Fruit fly (Drosophila melanogaster) whole organism, embryonic: ENCODE results near the gene simj.

ENCODE experiments used
- Ada2b ChIP-seq: fragments of 200-800 bp; sonication (Bioruptor generic); IDR thresholded peaks from 2 replicates; pipeline ENCODE4 v1.3.6; 2022; ENCODE audit warnings: missing biosample characterization, missing genetic modification characterization
- B-H2 ChIP-seq: fragments of 200-800 bp; sonication (Bioruptor generic); optimal IDR thresholded peaks from 2 replicates; lab custom pipeline; 2018; ENCODE audit warnings: missing biosample characterization, mild to moderate bottlenecking, missing genetic modification characterization
- CG10209 ChIP-seq: fragments of 200-800 bp; sonication (Bioruptor generic); optimal IDR thresholded peaks from 3 replicates; lab custom pipeline; 2017; ENCODE audit warnings: missing biosample characterization, mild to moderate bottlenecking, missing genetic modification characterization, missing genetic modification reagents
- CG10274 ChIP-seq: fragments of 200-800 bp; sonication (Bioruptor generic); optimal IDR thresholded peaks from 3 replicates; lab custom pipeline; 2017; ENCODE audit warnings: missing biosample characterization, mild to moderate bottlenecking, missing genetic modification characterization
- CG12219 ChIP-seq: fragments of 200-800 bp; sonication (Bioruptor generic); optimal IDR thresholded peaks from 3 replicates; lab custom pipeline; 2018; ENCODE audit warnings: missing biosample characterization, mild to moderate bottlenecking, missing genetic modification characterization
- CG13775 ChIP-seq: fragments of 200-800 bp; sonication (Bioruptor generic); optimal IDR thresholded peaks from 3 replicates; lab custom pipeline; 2017; ENCODE audit warnings: missing biosample characterization, mild to moderate bottlenecking, missing genetic modification characterization
- CG14667 ChIP-seq: fragments of 200-800 bp; sonication (Bioruptor generic); IDR thresholded peaks from 2 replicates; pipeline ENCODE4 v1.3.6; 2022; ENCODE audit warnings: missing biosample characterization, missing genetic modification characterization
- CG17361 ChIP-seq: fragments of 200-800 bp; sonication (Bioruptor generic); IDR thresholded peaks from 3 replicates; pipeline ENCODE4 v1.3.6; 2022; ENCODE audit warnings: missing biosample characterization, missing genetic modification characterization
- CG17385 ChIP-seq: fragments of 200-800 bp; sonication (Bioruptor generic); optimal IDR thresholded peaks from 3 replicates; lab custom pipeline; 2018; ENCODE audit warnings: missing biosample characterization, mild to moderate bottlenecking, missing genetic modification characterization
- CG17568 ChIP-seq: fragments of 200-800 bp; sonication (Bioruptor generic); optimal IDR thresholded peaks from 2 replicates; lab custom pipeline; 2018; ENCODE audit warnings: missing biosample characterization, mild to moderate bottlenecking, missing genetic modification characterization, moderate library complexity
- CG1792 ChIP-seq: fragments of 200-800 bp; sonication (Bioruptor generic); optimal IDR thresholded peaks from 2 replicates; lab custom pipeline; 2016; ENCODE audit warnings: missing biosample characterization, missing genetic modification characterization
- CG2129 ChIP-seq: fragments of 200-800 bp; sonication (Bioruptor generic); IDR thresholded peaks from 2 replicates; pipeline ENCODE4 v1.3.6; 2022; ENCODE audit warnings: missing biosample characterization, missing genetic modification characterization; ENCODE audit not compliant: partially characterized antibody
- CG2199 ChIP-seq: fragments of 200-800 bp; sonication (Bioruptor generic); IDR thresholded peaks from 3 replicates; pipeline ENCODE4 v1.3.6; 2022; ENCODE audit warnings: missing biosample characterization, missing genetic modification characterization
- CG34224 ChIP-seq: fragments of 200-800 bp; sonication (Bioruptor generic); IDR thresholded peaks from 3 replicates; pipeline ENCODE4 v1.3.6; 2022; ENCODE audit warnings: missing biosample characterization, missing genetic modification characterization; ENCODE audit not compliant: partially characterized antibody
- CG34422 ChIP-seq: fragments of 200-800 bp; sonication (Bioruptor generic); IDR thresholded peaks from 3 replicates; pipeline ENCODE4 v1.3.6; 2022; ENCODE audit warnings: missing biosample characterization, missing genetic modification characterization
- CG3847 ChIP-seq: fragments of 200-800 bp; sonication (Bioruptor generic); IDR thresholded peaks from 2 replicates; pipeline ENCODE4 v1.3.6; 2022; ENCODE audit warnings: missing biosample characterization, missing genetic modification characterization
- CG4424 ChIP-seq: fragments of 200-800 bp; sonication (Bioruptor generic); optimal IDR thresholded peaks from 3 replicates; lab custom pipeline; 2016; ENCODE audit warnings: missing biosample characterization, missing genetic modification characterization
- CG4617 ChIP-seq: fragments of 200-800 bp; sonication (Bioruptor generic); optimal IDR thresholded peaks from 3 replicates; lab custom pipeline; 2016; ENCODE audit warnings: missing biosample characterization, missing genetic modification characterization, borderline replicate concordance
- CG4730 ChIP-seq: fragments of 200-800 bp; sonication (Bioruptor generic); IDR thresholded peaks from 2 replicates; pipeline ENCODE4 v1.3.6; 2022; ENCODE audit warnings: missing biosample characterization, missing genetic modification characterization
- CG4854 ChIP-seq: fragments of 200-800 bp; sonication (Bioruptor generic); optimal IDR thresholded peaks from 2 replicates; lab custom pipeline; 2016; ENCODE audit warnings: missing biosample characterization, missing genetic modification characterization, inconsistent platforms
- CG8281 ChIP-seq: fragments of 200-800 bp; sonication (Bioruptor generic); optimal IDR thresholded peaks from 2 replicates; lab custom pipeline; 2018; ENCODE audit warnings: missing biosample characterization, mild to moderate bottlenecking, missing genetic modification characterization, moderate library complexity
- CG8765 ChIP-seq: fragments of 200-800 bp; sonication (Bioruptor generic); IDR thresholded peaks from 2 replicates; pipeline ENCODE4 v1.3.6; 2022; ENCODE audit warnings: missing biosample characterization, missing genetic modification characterization
- CG9437 ChIP-seq: fragments of 200-800 bp; sonication (Bioruptor generic); optimal IDR thresholded peaks from 2 replicates; lab custom pipeline; 2018; ENCODE audit warnings: missing biosample characterization, mild to moderate bottlenecking, missing genetic modification characterization
- CG9932 ChIP-seq: fragments of 200-800 bp; sonication (Bioruptor generic); IDR thresholded peaks from 2 replicates; pipeline ENCODE4 v1.3.6; 2022; ENCODE audit warnings: missing biosample characterization, missing genetic modification characterization
- Dad ChIP-seq: fragments of 200-800 bp; sonication (Bioruptor generic); optimal IDR thresholded peaks from 3 replicates; lab custom pipeline; 2016; ENCODE audit warnings: missing biosample characterization, missing genetic modification characterization
- HmgZ ChIP-seq: fragments of 200-800 bp; sonication (Bioruptor generic); optimal IDR thresholded peaks from 2 replicates; lab custom pipeline; 2018; ENCODE audit warnings: missing biosample characterization, mild to moderate bottlenecking, missing genetic modification characterization
- Lpt ChIP-seq: fragments of >200 bp; optimal IDR thresholded peaks from 2 replicates; lab custom pipeline; 2018; ENCODE audit warnings: missing biosample characterization, missing genetic modification characterization
- MBD-R2 ChIP-seq: fragments of 200-800 bp; sonication (Bioruptor generic); IDR thresholded peaks from 2 replicates; pipeline ENCODE4 v1.3.6; 2022; ENCODE audit warnings: missing biosample characterization, missing genetic modification characterization
- NC2β ChIP-seq: fragments of 200-800 bp; sonication (Bioruptor generic); optimal IDR thresholded peaks from 2 replicates; lab custom pipeline; 2016; ENCODE audit warnings: missing biosample characterization, missing genetic modification characterization
- Neu2 ChIP-seq: fragments of 200-800 bp; sonication (Bioruptor generic); optimal IDR thresholded peaks from 3 replicates; lab custom pipeline; 2016; ENCODE audit warnings: missing biosample characterization, missing genetic modification characterization, borderline replicate concordance
- Sin3A ChIP-seq: fragments of >200 bp; optimal IDR thresholded peaks from 2 replicates; lab custom pipeline; 2018
- Sox102F ChIP-seq: fragments of 200-800 bp; sonication (Bioruptor generic); optimal IDR thresholded peaks from 2 replicates; lab custom pipeline; 2018; ENCODE audit warnings: missing biosample characterization, mild to moderate bottlenecking, missing genetic modification characterization, moderate library complexity
- Spps ChIP-seq: fragments of 200-800 bp; sonication (Bioruptor generic); optimal IDR thresholded peaks from 2 replicates; lab custom pipeline; 2018; ENCODE audit warnings: missing biosample characterization, mild to moderate bottlenecking, missing genetic modification characterization
- ab ChIP-seq: fragments of 200-800 bp; sonication (Bioruptor generic); optimal IDR thresholded peaks from 2 replicates; lab custom pipeline; 2016; ENCODE audit warnings: missing biosample characterization, missing genetic modification characterization
- bsh ChIP-seq, 2 experiments: fragments of 200-800 bp; sonication (Bioruptor generic); optimal IDR thresholded peaks; 2 replicates each; lab custom pipeline; 2017 to 2018; ENCODE audit warnings: mild to moderate bottlenecking in 2 of 2, missing biosample characterization in 2 of 2, missing genetic modification characterization in 2 of 2, moderate library complexity in 1 of 2
- chif ChIP-seq, 2 experiments: fragments of 200-800 bp; sonication (Bioruptor generic); optimal IDR thresholded peaks; 3 replicates each; lab custom pipeline; 2016; ENCODE audit warnings: missing biosample characterization in 2 of 2, missing genetic modification characterization in 2 of 2
- disco-r ChIP-seq: fragments of 200-800 bp; sonication (Bioruptor generic); optimal IDR thresholded peaks from 2 replicates; lab custom pipeline; 2016; ENCODE audit warnings: missing biosample characterization, missing genetic modification characterization
- ems ChIP-seq: fragments of 200-800 bp; sonication (Bioruptor generic); optimal IDR thresholded peaks from 3 replicates; lab custom pipeline; 2016; ENCODE audit warnings: missing biosample characterization, missing genetic modification characterization
- exex ChIP-seq: fragments of 200-800 bp; sonication (Bioruptor generic); optimal IDR thresholded peaks from 4 replicates; lab custom pipeline; 2018; ENCODE audit warnings: missing biosample characterization, mild to moderate bottlenecking, missing genetic modification characterization, moderate library complexity
- eyg ChIP-seq: fragments of 200-800 bp; sonication (Bioruptor generic); optimal IDR thresholded peaks from 3 replicates; lab custom pipeline; 2016; ENCODE audit warnings: missing biosample characterization, missing genetic modification characterization
- fd3F ChIP-seq: fragments of 200-800 bp; sonication (Bioruptor generic); optimal IDR thresholded peaks from 2 replicates; lab custom pipeline; 2018; ENCODE audit warnings: missing biosample characterization, mild to moderate bottlenecking, missing genetic modification characterization, moderate library complexity
- lov ChIP-seq, 2 experiments: fragments of 200-800 bp in 1 of 2; fragments of >200 bp in 1 of 2; sonication (Bioruptor generic) in 1 of 2; IDR thresholded peaks in 1 of 2; optimal IDR thresholded peaks in 1 of 2; 2 replicates in 1 of 2; 3 replicates in 1 of 2; pipeline versions ENCODE4 v1.3.6 to Lab custom; 2017 to 2022; ENCODE audit warnings: missing biosample characterization in 1 of 2, missing genetic modification characterization in 1 of 2
- nerfin-1 ChIP-seq: fragments of 200-800 bp; sonication (Bioruptor generic); optimal IDR thresholded peaks from 3 replicates; lab custom pipeline; 2019; ENCODE audit warnings: missing biosample characterization, mild to moderate bottlenecking, missing genetic modification characterization, moderate library complexity
- onecut ChIP-seq: fragments of 200-800 bp; sonication (Bioruptor generic); IDR thresholded peaks from 2 replicates; pipeline ENCODE4 v1.3.6; 2022; ENCODE audit warnings: missing biosample characterization, missing genetic modification characterization
- pb ChIP-seq: fragments of 200-800 bp; sonication (Bioruptor generic); optimal IDR thresholded peaks from 3 replicates; lab custom pipeline; 2016; ENCODE audit warnings: missing biosample characterization, missing genetic modification characterization
- phol ChIP-seq: fragments of 200-800 bp; sonication (Bioruptor generic); optimal IDR thresholded peaks from 3 replicates; lab custom pipeline; 2018; ENCODE audit warnings: missing biosample characterization, mild to moderate bottlenecking, missing genetic modification characterization, moderate library complexity
- pita ChIP-seq: fragments of 200-800 bp; sonication (Bioruptor generic); optimal IDR thresholded peaks from 2 replicates; lab custom pipeline; 2017; ENCODE audit warnings: missing biosample characterization, mild to moderate bottlenecking, missing genetic modification characterization
- pnt ChIP-seq: fragments of 200-800 bp; sonication (Bioruptor generic); optimal IDR thresholded peaks from 3 replicates; lab custom pipeline; 2016; ENCODE audit warnings: missing biosample characterization, missing genetic modification characterization
- sim ChIP-seq: fragments of 200-800 bp; sonication (Bioruptor generic); IDR thresholded peaks from 2 replicates; pipeline ENCODE4 v1.3.6; 2022; ENCODE audit warnings: missing biosample characterization, missing genetic modification characterization
- sna ChIP-seq: fragments of 200-800 bp; sonication (Bioruptor generic); IDR thresholded peaks from 2 replicates; pipeline ENCODE4 v1.3.6; 2022; ENCODE audit warnings: missing biosample characterization, missing genetic modification characterization; ENCODE audit not compliant: partially characterized antibody
- tll ChIP-seq, 2 experiments: fragments of 200-800 bp in 1 of 2; fragments of >200 bp in 1 of 2; sonication (Bioruptor generic) in 1 of 2; optimal IDR thresholded peaks; 2 replicates each; lab custom pipeline; 2017 to 2019; ENCODE audit warnings: missing biosample characterization in 2 of 2, missing genetic modification characterization in 2 of 2, mild to moderate bottlenecking in 1 of 2, moderate library complexity in 1 of 2

Gene simj

dm6 chr3L:10630885-10631359 lies 33.6 kb upstream of the simj start, which contains the start of the genes CG42535, CG34001 and hay (continued):
- TF ChIP-seq CG10209 (GFP tag; lab: Kevin White, UChicago) (no peak), CG4730 (0 out of 2 replicates have a peak, but pooled peaks have one; percentile 14), bsh (GFP tag; optimal IDR thresholded peaks at IDR 0.05; lab: Kevin White, UChicago) (no peak), CG9437 (no peak), CG34422 (no peak), Neu2 (no peak), Spps (tag; lab: Kevin White, UChicago) (no peak), ab (GFP tag; lab: Kevin White, UChicago) (no peak), tll (GFP tag; optimal IDR thresholded peaks at IDR 0.05; lab: Kevin White, UChicago) (peak in 1 of 2 experiments; percentile 6), disco-r (no peak), fd3F (GFP tag; lab: Kevin White, UChicago) (no peak), CG3847 (peak; percentile 64), CG4424 (GFP tag; lab: Kevin White, UChicago) (no peak), Lpt (GFP tag; lab: Kevin White, UChicago) (no peak), phol (tag; lab: Kevin White, UChicago) (peak; percentile 43), pita (GFP tag; lab: Kevin White, UChicago) (no peak), CG4617 (GFP tag; lab: Kevin White, UChicago) (peak; percentile 58), NC2β (no peak), CG2129 (GFP tag; lab: Robert Waterston, UW) (no peak), sim (GFP tag; lab: Robert Waterston, UW) (no peak), CG8281 (tag; lab: Kevin White, UChicago) (no peak), lov (optimal IDR thresholded peaks at IDR 0.05; lab: Kevin White, UChicago) (no peak), lov (GFP tag; IDR thresholded peaks at IDR 0.05; lab: Robert Waterston, UW) (no peak), Sox102F (GFP tag; lab: Kevin White, UChicago) (no peak), Sin3A (lab: Kevin White, UChicago) (peak; percentile 98), CG4854 (GFP tag; lab: Kevin White, UChicago) (no peak), sna (no peak), nerfin-1 (tag; lab: Kevin White, UChicago) (no peak), eyg (GFP tag; lab: Kevin White, UChicago) (no peak), onecut (GFP tag; lab: Robert Waterston, UW) (no peak), B-H2 (GFP tag; lab: Kevin White, UChicago) (peak; percentile 7), CG8765 (no peak), pnt (no peak), CG14667 (no peak), CG34224 (GFP tag; lab: Robert Waterston, UW) (peak; percentile 26; the same call in 1 of the 3 replicates), MBD-R2 (GFP tag; lab: Robert Waterston, UW) (peak; percentile 63), CG9932 (GFP tag; lab: Robert Waterston, UW) (no peak), CG2199 (GFP tag; lab: Robert Waterston, UW) (no peak), pb (GFP tag; lab: Kevin White, UChicago) (no peak), CG17568 (GFP tag; lab: Kevin White, UChicago) (no peak), CG17385 (GFP tag; lab: Kevin White, UChicago) (no peak), Dad (GFP tag; lab: Kevin White, UChicago) (no peak), HmgZ (tag; lab: Kevin White, UChicago) (peak; percentile 51), chif (GFP tag; optimal IDR thresholded peaks at IDR 0.05; lab: Kevin White, UChicago) (no peak), CG13775 (no peak), CG12219 (GFP tag; lab: Kevin White, UChicago) (no peak), CG1792 (GFP tag; lab: Kevin White, UChicago) (no peak), CG17361 (no peak), ems (GFP tag; lab: Kevin White, UChicago) (no peak), Ada2b (no peak), exex (tag; lab: Kevin White, UChicago) (no peak), CG10274 (GFP tag; lab: Kevin White, UChicago) (no peak)
